Fruit fly (Drosophila melanogaster) whole organism, wandering third instar larva: Measurements from ENCODE around the gene CG43703.
A peak's percentile ranks its signal among the peaks of the same experiment; 100 is the strongest.

ENCODE experiments used
- Abd-B ChIP-seq: fragments of >200 bp; optimal IDR thresholded peaks from 2 replicates; lab custom pipeline; 2017; ENCODE audit warnings: missing biosample characterization, missing genetic modification characterization
- CG32264 ChIP-seq: fragments of 200-800 bp; sonication (Bioruptor generic); optimal IDR thresholded peaks from 2 replicates; lab custom pipeline; 2016; ENCODE audit warnings: missing biosample characterization, missing genetic modification characterization
- CG9705 ChIP-seq: fragments of 200-800 bp; sonication (Bioruptor generic); optimal IDR thresholded peaks from 2 replicates; lab custom pipeline; 2018; ENCODE audit warnings: missing biosample characterization, mild to moderate bottlenecking, missing genetic modification characterization
- CrebA ChIP-seq: fragments of 200-800 bp; sonication (Bioruptor generic); optimal IDR thresholded peaks from 2 replicates; lab custom pipeline; 2016; ENCODE audit warnings: missing biosample characterization, mild to moderate bottlenecking, missing genetic modification characterization, borderline replicate concordance
- Dfd ChIP-seq: fragments of >200 bp; optimal IDR thresholded peaks from 2 replicates; lab custom pipeline; 2017; ENCODE audit warnings: missing biosample characterization, missing genetic modification characterization
- Dif ChIP-seq: fragments of 200-275, 200-300 bp; sonication (Bioruptor generic); optimal IDR thresholded peaks from 2 replicates; lab custom pipeline; 2018; ENCODE audit warnings: missing biosample characterization, missing genetic modification characterization; ENCODE audit not compliant: partially characterized antibody
- GATAd ChIP-seq: sonication (Bioruptor generic); optimal IDR thresholded peaks from 2 replicates; lab custom pipeline; 2016; ENCODE audit warnings: missing biosample characterization, missing genetic modification characterization
- HLH106 ChIP-seq: fragments of 200-800 bp; optimal IDR thresholded peaks from 3 replicates; lab custom pipeline; 2019; ENCODE audit warnings: missing biosample characterization, mild to moderate bottlenecking, missing genetic modification characterization, moderate library complexity
- Hnf4 ChIP-seq: fragments of 200-800 bp; sonication (Bioruptor generic); optimal IDR thresholded peaks from 2 replicates; lab custom pipeline; 2016; ENCODE audit warnings: missing biosample characterization, mild to moderate bottlenecking, missing genetic modification characterization
- Hr78 ChIP-seq: fragments of >200 bp; optimal IDR thresholded peaks from 2 replicates; lab custom pipeline; 2017; ENCODE audit warnings: missing biosample characterization, missing genetic modification characterization
- Hr83 ChIP-seq: fragments of 200-300 bp; sonication (Bioruptor generic); optimal IDR thresholded peaks from 2 replicates; lab custom pipeline; 2016; ENCODE audit warnings: missing biosample characterization, mild to moderate bottlenecking, missing genetic modification characterization, moderate library complexity; ENCODE audit not compliant: poor library complexity, severe bottlenecking
- Jra ChIP-seq: sonication (Bioruptor generic); optimal IDR thresholded peaks from 2 replicates; lab custom pipeline; 2016; ENCODE audit warnings: missing biosample characterization, missing genetic modification characterization
- Mio ChIP-seq: sonication (Bioruptor generic); optimal IDR thresholded peaks from 2 replicates; lab custom pipeline; 2016; ENCODE audit warnings: missing biosample characterization, missing genetic modification characterization
- Myc ChIP-seq: fragments of >200 bp; optimal IDR thresholded peaks from 2 replicates; lab custom pipeline; 2017
- N ChIP-seq: fragments of >200 bp; optimal IDR thresholded peaks from 2 replicates; lab custom pipeline; 2018; ENCODE audit warnings: missing biosample characterization, missing external identifiers, missing genetic modification characterization
- OdsH ChIP-seq: fragments of 200-800 bp; sonication (Bioruptor generic); optimal IDR thresholded peaks from 2 replicates; lab custom pipeline; 2016; ENCODE audit warnings: missing biosample characterization, mild to moderate bottlenecking, missing genetic modification characterization
- Rel ChIP-seq, 2 experiments: fragments of 200-800 bp; sonication (Bioruptor generic) in 1 of 2; optimal IDR thresholded peaks; 2 replicates in 1 of 2; 3 replicates in 1 of 2; lab custom pipeline; 2016 to 2019; ENCODE audit warnings: mild to moderate bottlenecking in 2 of 2, missing biosample characterization in 2 of 2, missing genetic modification characterization in 2 of 2, moderate library complexity in 1 of 2
- Sp1 ChIP-seq: fragments of 200-800 bp; sonication (Bioruptor generic); optimal IDR thresholded peaks from 3 replicates; lab custom pipeline; 2019; ENCODE audit warnings: missing biosample characterization, mild to moderate bottlenecking, missing genetic modification characterization, moderate library complexity
- Vsx2 ChIP-seq: fragments of 200-300, 225-300 bp; sonication (Bioruptor generic); optimal IDR thresholded peaks from 2 replicates; lab custom pipeline; 2018; ENCODE audit warnings: missing biosample characterization, missing genetic modification characterization; ENCODE audit not compliant: partially characterized antibody
- br ChIP-seq: fragments of 200-800 bp; sonication (Bioruptor generic); optimal IDR thresholded peaks from 2 replicates; lab custom pipeline; 2016; ENCODE audit warnings: missing biosample characterization, missing genetic modification characterization
- brk ChIP-seq: fragments of 200-800 bp; sonication (Bioruptor generic); optimal IDR thresholded peaks from 2 replicates; lab custom pipeline; 2016; ENCODE audit warnings: missing biosample characterization, mild to moderate bottlenecking, missing genetic modification characterization
- dl ChIP-seq, 2 experiments: fragments of 175-275, 200-275 bp in 1 of 2; fragments of 200-275 bp in 1 of 2; sonication (Bioruptor generic); optimal IDR thresholded peaks; lab custom pipeline; 2018; ENCODE audit warnings: mild to moderate bottlenecking in 2 of 2, missing biosample characterization in 2 of 2, missing genetic modification characterization in 2 of 2, moderate library complexity in 2 of 2; ENCODE audit not compliant: partially characterized antibody in 2 of 2, insufficient read depth in 1 of 2
- dmrt93B ChIP-seq: fragments of 200-800 bp; sonication (Bioruptor generic); optimal IDR thresholded peaks from 2 replicates; lab custom pipeline; 2018; ENCODE audit warnings: missing biosample characterization, mild to moderate bottlenecking, missing genetic modification characterization
- dsf ChIP-seq: sonication (Bioruptor generic); optimal IDR thresholded peaks from 2 replicates; lab custom pipeline; 2016; ENCODE audit warnings: missing biosample characterization, missing genetic modification characterization, borderline replicate concordance
- ey ChIP-seq: fragments of 200-800 bp; sonication (Bioruptor generic); optimal IDR thresholded peaks from 2 replicates; lab custom pipeline; 2016; ENCODE audit warnings: missing biosample characterization, missing genetic modification characterization
- foxo ChIP-seq, 2 experiments: fragments of 200-800 bp; sonication (Bioruptor generic); optimal IDR thresholded peaks; 2 replicates in 1 of 2; 3 replicates in 1 of 2; lab custom pipeline; 2016 to 2017; ENCODE audit warnings: missing biosample characterization in 2 of 2, missing genetic modification characterization in 2 of 2
- fru ChIP-seq: fragments of 200-800 bp; sonication (Bioruptor generic); optimal IDR thresholded peaks from 3 replicates; lab custom pipeline; 2016; ENCODE audit warnings: missing biosample characterization, mild to moderate bottlenecking, missing genetic modification characterization
- h ChIP-seq: fragments of 200-800 bp; sonication (Bioruptor generic); optimal IDR thresholded peaks from 3 replicates; lab custom pipeline; 2016; ENCODE audit warnings: missing biosample characterization, mild to moderate bottlenecking, missing genetic modification characterization
- jim ChIP-seq: fragments of 175-275, 200-325 bp; sonication (Bioruptor generic); optimal IDR thresholded peaks from 2 replicates; lab custom pipeline; 2016; ENCODE audit warnings: missing biosample characterization, mild to moderate bottlenecking, missing genetic modification characterization
- lola ChIP-seq: fragments of >200 bp; optimal IDR thresholded peaks from 2 replicates; lab custom pipeline; 2017; ENCODE audit warnings: missing biosample characterization, missing genetic modification characterization
- pan ChIP-seq: fragments of >200 bp; optimal IDR thresholded peaks from 2 replicates; lab custom pipeline; 2017
- psq ChIP-seq: fragments of 200-800 bp; sonication (Bioruptor generic); optimal IDR thresholded peaks from 3 replicates; lab custom pipeline; 2017; ENCODE audit warnings: missing biosample characterization, mild to moderate bottlenecking, missing genetic modification characterization, moderate library complexity
- rgr ChIP-seq: fragments of 200-800 bp; sonication (Bioruptor generic); optimal IDR thresholded peaks from 3 replicates; lab custom pipeline; 2016; ENCODE audit warnings: missing biosample characterization, mild to moderate bottlenecking, missing genetic modification characterization
- sage ChIP-seq: fragments of 200-800 bp; sonication (Bioruptor generic); optimal IDR thresholded peaks from 2 replicates; lab custom pipeline; 2016; ENCODE audit warnings: missing biosample characterization, mild to moderate bottlenecking, missing genetic modification characterization
- sv ChIP-seq: fragments of 200-800 bp; sonication (Bioruptor generic); optimal IDR thresholded peaks from 3 replicates; lab custom pipeline; 2016; ENCODE audit warnings: missing biosample characterization, missing genetic modification characterization
- tai ChIP-seq: sonication (Bioruptor generic); optimal IDR thresholded peaks from 2 replicates; lab custom pipeline; 2016; ENCODE audit warnings: missing biosample characterization, missing genetic modification characterization
- usp ChIP-seq: fragments of >200 bp; optimal IDR thresholded peaks from 2 replicates; lab custom pipeline; 2017; ENCODE audit warnings: missing biosample characterization, missing genetic modification characterization
- woc ChIP-seq: sonication (Bioruptor generic); optimal IDR thresholded peaks from 2 replicates; lab custom pipeline; 2016; ENCODE audit warnings: missing biosample characterization, mild to moderate bottlenecking, missing genetic modification characterization

CG43703 gene

dm6 chr2L:3779143-3779788 lies 14.0 kb downstream of the CG43703 start:
- TF ChIP-seq Myc = no peak
- no peak for TF ChIP-seq Rel (GFP tag; optimal IDR thresholded peaks at IDR 0.05; lab: Kevin White, UChicago)
- peak; percentile 32 for TF ChIP-seq Rel (tag; optimal IDR thresholded peaks at IDR 0.05; lab: Kevin White, UChicago)
- peak; percentile 46 for TF ChIP-seq Sp1 (GFP tag; lab: Kevin White, UChicago)
- TF ChIP-seq br (GFP tag; lab: Kevin White, UChicago) = peak; percentile 2
- peak in 1 of 2 experiments; percentile 18 for TF ChIP-seq foxo (GFP tag; optimal IDR thresholded peaks at IDR 0.05; lab: Kevin White, UChicago)
- TF ChIP-seq usp (GFP tag; lab: Kevin White, UChicago) = no peak
- peak; percentile 16 for TF ChIP-seq pan (lab: Kevin White, UChicago)
- no peak for TF ChIP-seq OdsH (GFP tag; lab: Kevin White, UChicago)
- TF ChIP-seq HLH106 (tag; lab: Kevin White, UChicago) = peak; percentile 42
- no peak for TF ChIP-seq fru (GFP tag; lab: Kevin White, UChicago)
- TF ChIP-seq CrebA (GFP tag; lab: Kevin White, UChicago) = peak; percentile 4
- TF ChIP-seq Vsx2 = no peak

- peak; percentile 54 for TF ChIP-seq woc (GFP tag; lab: Kevin White, UChicago)
- peak; percentile 38 for TF ChIP-seq fru (GFP tag; lab: Kevin White, UChicago)
- TF ChIP-seq Vsx2 = no peak
- no peak for TF ChIP-seq CrebA (GFP tag; lab: Kevin White, UChicago)
- no peak for TF ChIP-seq usp (GFP tag; lab: Kevin White, UChicago)
- TF ChIP-seq Jra (GFP tag; lab: Kevin White, UChicago) = no peak
Measured at dm6 chr2L:3780587-3780986, 15.3 kb downstream of the CG43703 start.

- TF ChIP-seq usp (GFP tag; lab: Kevin White, UChicago) (no peak), dsf (GFP tag; lab: Kevin White, UChicago) (no peak), fru (GFP tag; lab: Kevin White, UChicago) (peak; percentile 62), rgr (GFP tag; lab: Kevin White, UChicago) (peak; percentile 50), CG9705 (peak; percentile 27), Myc (no peak), dmrt93B (GFP tag; lab: Kevin White, UChicago) (peak; percentile 8), ey (GFP tag; lab: Kevin White, UChicago) (peak; percentile 58), br (GFP tag; lab: Kevin White, UChicago) (peak; percentile 61), lola (GFP tag; lab: Kevin White, UChicago) (no peak), sv (GFP tag; lab: Kevin White, UChicago) (no peak), sage (GFP tag; lab: Kevin White, UChicago) (no peak), Dif (GFP tag; lab: Kevin White, UChicago) (no peak), CG32264 (no peak), Hr83 (GFP tag; lab: Kevin White, UChicago) (no peak), CrebA (GFP tag; lab: Kevin White, UChicago) (peak; percentile 74), Hnf4 (peak; percentile 58), tai (GFP tag; lab: Kevin White, UChicago) (peak; percentile 3), GATAd (GFP tag; lab: Kevin White, UChicago) (no peak), Rel (GFP tag; optimal IDR thresholded peaks at IDR 0.05; lab: Kevin White, UChicago) (peak; percentile 6), Rel (tag; optimal IDR thresholded peaks at IDR 0.05; lab: Kevin White, UChicago) (peak; percentile 49), Abd-B (GFP tag; lab: Kevin White, UChicago) (no peak), brk (GFP tag; lab: Kevin White, UChicago) (peak; percentile 35), Jra (GFP tag; lab: Kevin White, UChicago) (no peak), Hr78 (GFP tag; lab: Kevin White, UChicago) (no peak), pan (lab: Kevin White, UChicago) (no peak), Vsx2 (peak; percentile 31), foxo (GFP tag; optimal IDR thresholded peaks at IDR 0.05; lab: Kevin White, UChicago) (peak in 1 of 2 experiments; percentile 66), h (GFP tag; lab: Kevin White, UChicago) (peak; percentile 62), OdsH (GFP tag; lab: Kevin White, UChicago) (peak; percentile 83), woc (GFP tag; lab: Kevin White, UChicago) (peak; percentile 59), N (GFP tag; lab: Kevin White, UChicago) (no peak), HLH106 (tag; lab: Kevin White, UChicago) (peak; percentile 62), psq (GFP tag; lab: Kevin White, UChicago) (peak; percentile 69), jim (GFP tag; lab: Kevin White, UChicago) (no peak), Sp1 (GFP tag; lab: Kevin White, UChicago) (peak; percentile 80), Dfd (GFP tag; lab: Kevin White, UChicago) (no peak), Mio (no peak), dl (GFP tag; optimal IDR thresholded peaks at IDR 0.05; lab: Kevin White, UChicago; ENCODE audit: insufficient read depth in 1 of 2, partially characterized antibody in 2 of 2) (peak in 1 of 2 experiments; percentile 34)
- TF ChIP-seq, all 38 proteins: peak for 20
Measured at dm6 chr2L:3781132-3781877, 16.0 kb downstream of the CG43703 start.
